Worm (Caenorhabditis elegans): ENCODE data around the gene C56G2.15.

The C56G2.15 gene

ce11 chrIII:6364395-6364794 is 3.3 kb downstream of the C56G2.15 start (continued):
- TF ChIP-seq alr-1 (tag; optimal IDR thresholded peaks at IDR 0.05) = no peak
- no peak for TF ChIP-seq unc-39 (tag; optimal IDR thresholded peaks at IDR 0.05)

- no peak for TF ChIP-seq Y55F3AM.14 (GFP tag; optimal IDR thresholded peaks at IDR 0.05)
- peak; percentile 60 for TF ChIP-seq C34F6.9 (tag; optimal IDR thresholded peaks at IDR 0.05)
- TF ChIP-seq nhr-25 (tag; optimal IDR thresholded peaks at IDR 0.05) = peak; percentile 59
- TF ChIP-seq egl-27 (tag; optimal IDR thresholded peaks at IDR 0.05) = peak; percentile 85
- TF ChIP-seq unc-55 (GFP tag; optimal IDR thresholded peaks at IDR 0.05) = peak; percentile 19
- TF ChIP-seq blmp-1 (tag; optimal IDR thresholded peaks at IDR 0.05; ENCODE audit: insufficient read depth) = peak; percentile 62
- TF ChIP-seq sem-4 (tag; optimal IDR thresholded peaks at IDR 0.05) = no peak
- no peak for TF ChIP-seq elt-3 (tag; optimal IDR thresholded peaks at IDR 0.05)
- no peak for TF ChIP-seq ceh-82 (tag; optimal IDR thresholded peaks at IDR 0.05)
- peak; percentile 58 for TF ChIP-seq sma-3 (GFP tag; optimal IDR thresholded peaks at IDR 0.05)
- peak; percentile 21 for TF ChIP-seq ceh-16 (tag; optimal IDR thresholded peaks at IDR 0.05)
- no peak for TF ChIP-seq ama-1 (optimal IDR thresholded peaks at IDR 0.05)
- TF ChIP-seq unc-39 (tag; optimal IDR thresholded peaks at IDR 0.05) = no peak
- peak; percentile 68 for TF ChIP-seq nhr-21 (tag; optimal IDR thresholded peaks at IDR 0.05)
- TF ChIP-seq fos-1 (tag; optimal IDR thresholded peaks at IDR 0.05) = peak; percentile 75
- TF ChIP-seq ztf-4 (tag; optimal IDR thresholded peaks at IDR 0.05) = peak; percentile 69
- peak; percentile 75 for TF ChIP-seq F13H6.1 (tag; optimal IDR thresholded peaks at IDR 0.05)
- TF ChIP-seq nhr-129 (tag; optimal IDR thresholded peaks at IDR 0.05) = peak; percentile 79
- peak; percentile 93 for TF ChIP-seq sma-9 (GFP tag; optimal IDR thresholded peaks at IDR 0.05)
- no peak for TF ChIP-seq sma-9 (tag; optimal IDR thresholded peaks at IDR 0.05)
- peak in 1 of 2 experiments; percentile 31 for TF ChIP-seq mdl-1 (tag; optimal IDR thresholded peaks at IDR 0.05)
- TF ChIP-seq lsy-2 (tag; optimal IDR thresholded peaks at IDR 0.05) = peak; percentile 0 to 60
- peak; percentile 42 for TF ChIP-seq gmeb-1 (tag; optimal IDR thresholded peaks at IDR 0.05)
- TF ChIP-seq lin-11 (tag; optimal IDR thresholded peaks at IDR 0.05) = no peak
Observed at ce11 chrIII:6362323-6362922, 5.3 kb downstream of the C56G2.15 start.

ce11 chrIII:6361560-6361959 is 6.1 kb downstream of the C56G2.15 start:
- TF ChIP-seq nhr-11 (tag; optimal IDR thresholded peaks at IDR 0.05) (no peak), ztf-4 (tag; optimal IDR thresholded peaks at IDR 0.05) (no peak), elt-1 (tag; optimal IDR thresholded peaks at IDR 0.05) (no peak), elt-3 (tag; optimal IDR thresholded peaks at IDR 0.05) (no peak), ZK546.5 (tag; optimal IDR thresholded peaks at IDR 0.05) (no peak), nhr-12 (tag; optimal IDR thresholded peaks at IDR 0.05) (no peak), ztf-11 (tag; optimal IDR thresholded peaks at IDR 0.05) (no peak), nhr-237 (tag; optimal IDR thresholded peaks at IDR 0.05) (no peak), nhr-129 (tag; optimal IDR thresholded peaks at IDR 0.05) (peak; percentile 9), fos-1 (tag; optimal IDR thresholded peaks at IDR 0.05) (peak; percentile 78), zag-1 (tag; optimal IDR thresholded peaks at IDR 0.05) (no peak), nhr-25 (tag; optimal IDR thresholded peaks at IDR 0.05) (no peak), lsy-2 (tag; optimal IDR thresholded peaks at IDR 0.05) (no peak), gmeb-1 (tag; optimal IDR thresholded peaks at IDR 0.05) (peak; percentile 29), lin-39 (tag; optimal IDR thresholded peaks at IDR 0.05) (no peak), R02D3.7 (tag; optimal IDR thresholded peaks at IDR 0.05) (no peak), egl-27 (tag; optimal IDR thresholded peaks at IDR 0.05) (no peak), unc-39 (tag; optimal IDR thresholded peaks at IDR 0.05) (no peak), nhr-77 (tag; optimal IDR thresholded peaks at IDR 0.05) (no peak), ztf-1 (GFP tag; conservative IDR thresholded peaks at IDR 0.05) (no peak), ceh-82 (tag; optimal IDR thresholded peaks at IDR 0.05) (no peak), ama-1 (optimal IDR thresholded peaks at IDR 0.05) (no peak), mdl-1 (tag; optimal IDR thresholded peaks at IDR 0.05) (peak in 1 of 2 experiments; percentile 16), snpc-4 (tag; optimal IDR thresholded peaks at IDR 0.05) (no peak), nhr-23 (tag; optimal IDR thresholded peaks at IDR 0.05) (no peak), C34F6.9 (tag; optimal IDR thresholded peaks at IDR 0.05) (no peak), blmp-1 (tag; optimal IDR thresholded peaks at IDR 0.05; ENCODE audit: insufficient read depth) (no peak), lin-11 (tag; optimal IDR thresholded peaks at IDR 0.05) (no peak), F13H6.1 (tag; optimal IDR thresholded peaks at IDR 0.05) (peak; percentile 15), sma-3 (GFP tag; optimal IDR thresholded peaks at IDR 0.05) (peak; percentile 5), sem-4 (tag; optimal IDR thresholded peaks at IDR 0.05) (no peak), nhr-21 (tag; optimal IDR thresholded peaks at IDR 0.05) (no peak), Y55F3AM.14 (GFP tag; optimal IDR thresholded peaks at IDR 0.05) (no peak), peb-1 (tag; optimal IDR thresholded peaks at IDR 0.05) (no peak), crh-2 (tag; optimal IDR thresholded peaks at IDR 0.05) (peak; percentile 53), dmd-4 (tag; optimal IDR thresholded peaks at IDR 0.05) (no peak), unc-62 (GFP tag; optimal IDR thresholded peaks at IDR 0.05) (no peak), nhr-6 (tag; optimal IDR thresholded peaks at IDR 0.05) (no peak), mbf-1 (tag; optimal IDR thresholded peaks at IDR 0.05) (no peak), nhr-10 (tag; optimal IDR thresholded peaks at IDR 0.05) (no peak), alr-1 (tag; optimal IDR thresholded peaks at IDR 0.05) (no peak), skn-1 (tag; optimal IDR thresholded peaks at IDR 0.05) (peak; percentile 58), mab-5 (tag; optimal IDR thresholded peaks at IDR 0.05) (no peak), sma-9 (GFP tag; optimal IDR thresholded peaks at IDR 0.05) (peak; percentile 58), sma-9 (tag; optimal IDR thresholded peaks at IDR 0.05) (no peak)
